Worm (Caenorhabditis elegans) whole organism, L4 larva: Measurements from ENCODE around the gene F31F7.1.

Experiments
- D1046.2 ChIP-seq: fragments of 200-800 bp; sonication (Bioruptor generic); IDR thresholded peaks from 2 replicates; pipeline ENCODE4 v1.3.6; 2022; ENCODE audit warnings: missing genetic modification characterization, missing compliant biosample characterization
- F10B5.3 ChIP-seq: sonication (generic microtip); optimal IDR thresholded peaks from 2 replicates; lab custom pipeline; 2016; ENCODE audit warnings: mild to moderate bottlenecking, missing genetic modification characterization, missing compliant biosample characterization
- F44E2.7 ChIP-seq: fragments of 200-800 bp; sonication (Bioruptor generic); IDR thresholded peaks from 2 replicates; pipeline ENCODE4 v2.1.2; 2022; ENCODE audit warnings: missing genetic modification characterization, missing compliant biosample characterization
- Y105C5A.15 ChIP-seq: fragments of 200-800 bp; sonication (Bioruptor generic); IDR thresholded peaks from 2 replicates; pipeline ENCODE4 v1.3.6; 2022; ENCODE audit warnings: missing genetic modification characterization, missing compliant biosample characterization
- ZK546.5 ChIP-seq, 2 experiments: sonication (generic microtip); optimal IDR thresholded peaks; 2 replicates each; lab custom pipeline; 2017; ENCODE audit warnings: missing biosample characterization in 2 of 2, missing genetic modification characterization in 2 of 2
- aly-2 ChIP-seq: sonication (generic microtip); optimal IDR thresholded peaks from 2 replicates; lab custom pipeline; 2018; ENCODE audit warnings: missing biosample characterization, missing genetic modification characterization
- arid-1 ChIP-seq: fragments of 200-800 bp; sonication (Bioruptor generic); conservative IDR thresholded peaks from 2 replicates; pipeline ENCODE4 v1.3.6; 2022; ENCODE audit warnings: missing genetic modification reagents, missing genetic modification characterization, missing compliant biosample characterization
- attf-4 ChIP-seq: sonication (generic microtip); optimal IDR thresholded peaks from 3 replicates; lab custom pipeline; 2017; ENCODE audit warnings: missing biosample characterization, missing genetic modification characterization
- ceh-28 ChIP-seq: fragments of 150-350 bp; optimal IDR thresholded peaks from 2 replicates; lab custom pipeline; 2014; ENCODE audit warnings: missing biosample characterization, missing genetic modification reagents, missing genetic modification characterization
- ceh-32 ChIP-seq: sonication (generic microtip); optimal IDR thresholded peaks from 2 replicates; lab custom pipeline; 2016; ENCODE audit warnings: mild to moderate bottlenecking, missing genetic modification characterization, missing compliant biosample characterization; ENCODE audit not compliant: poor library complexity
- ceh-62 ChIP-seq: sonication (generic microtip); optimal IDR thresholded peaks from 2 replicates; lab custom pipeline; 2017; ENCODE audit warnings: missing biosample characterization, missing genetic modification characterization
- cey-2 ChIP-seq: sonication (generic microtip); optimal IDR thresholded peaks from 3 replicates; lab custom pipeline; 2017; ENCODE audit warnings: missing genetic modification characterization, mild to moderate bottlenecking, missing compliant biosample characterization, antibody characterized with exemption, borderline replicate concordance; ENCODE audit not compliant: insufficient read depth
- daf-16 ChIP-seq, 3 experiments: sonication (generic microtip); optimal IDR thresholded peaks; 2 replicates each; lab custom pipeline; 2016 to 2017; ENCODE audit warnings: missing genetic modification characterization in 3 of 3, missing genetic modification reagents in 3 of 3, mild to moderate bottlenecking in 2 of 3, missing compliant biosample characterization in 2 of 3, missing biosample characterization in 1 of 3, moderate library complexity in 1 of 3
- daf-19 ChIP-seq: fragments of 200-800 bp; sonication (Bioruptor generic); conservative IDR thresholded peaks from 2 replicates; pipeline ENCODE4 v1.3.6; 2022; ENCODE audit warnings: missing genetic modification characterization, missing compliant biosample characterization
- daf-8 ChIP-seq: fragments of 200-800 bp; sonication (Bioruptor generic); IDR thresholded peaks from 2 replicates; pipeline ENCODE4 v1.3.6; 2022; ENCODE audit warnings: missing genetic modification characterization, missing compliant biosample characterization
- duxl-1 ChIP-seq: sonication (generic microtip); optimal IDR thresholded peaks from 2 replicates; lab custom pipeline; 2016; ENCODE audit warnings: mild to moderate bottlenecking, missing genetic modification characterization, moderate library complexity, missing compliant biosample characterization; ENCODE audit not compliant: poor library complexity
- egl-43 ChIP-seq: fragments of 200-800 bp; sonication (Bioruptor generic); IDR thresholded peaks from 2 replicates; pipeline ENCODE4 v1.3.6; 2022; ENCODE audit warnings: missing genetic modification reagents, missing genetic modification characterization, missing compliant biosample characterization
- fkh-10 ChIP-seq: fragments of 150-350 bp; optimal IDR thresholded peaks from 2 replicates; lab custom pipeline; 2014; ENCODE audit warnings: missing biosample characterization, missing genetic modification reagents, missing genetic modification characterization
- hif-1 ChIP-seq, 2 experiments: sonication (generic microtip); optimal IDR thresholded peaks; 2 replicates each; lab custom pipeline; 2016 to 2017; ENCODE audit warnings: missing compliant biosample characterization in 2 of 2, missing genetic modification characterization in 2 of 2, missing genetic modification reagents in 2 of 2, missing genotype in 2 of 2, mild to moderate bottlenecking in 1 of 2
- hlh-30 ChIP-seq: sonication (generic microtip); optimal IDR thresholded peaks from 2 replicates; lab custom pipeline; 2017; ENCODE audit warnings: antibody characterized with exemption, mild to moderate bottlenecking, missing genetic modification characterization, missing compliant biosample characterization; ENCODE audit not compliant: insufficient read depth
- hmg-1.1 ChIP-seq: fragments of 200-800 bp; sonication (Bioruptor generic); IDR thresholded peaks from 2 replicates; pipeline ENCODE4 v1.3.6; 2022; ENCODE audit warnings: missing genetic modification reagents, missing genetic modification characterization, missing compliant biosample characterization
- jun-1 ChIP-seq: fragments of 150-350 bp; optimal IDR thresholded peaks from 2 replicates; lab custom pipeline; 2014; ENCODE audit warnings: missing biosample characterization, missing genetic modification reagents, missing genetic modification characterization
- lim-7 ChIP-seq: fragments of 200-800 bp; sonication (Bioruptor generic); IDR thresholded peaks from 2 replicates; pipeline ENCODE4 v1.3.6; 2022; ENCODE audit warnings: missing genetic modification characterization, missing compliant biosample characterization
- lin-1 ChIP-seq: fragments of 200-800 bp; sonication (Bioruptor generic); IDR thresholded peaks from 2 replicates; pipeline ENCODE4 v1.3.6; 2022; ENCODE audit warnings: missing genetic modification reagents, missing genetic modification characterization, missing compliant biosample characterization
- lin-29 ChIP-seq: fragments of 200-800 bp; sonication (Bioruptor generic); IDR thresholded peaks from 2 replicates; pipeline ENCODE4 v1.3.6; 2022; ENCODE audit warnings: missing genetic modification reagents, missing genetic modification characterization, missing compliant biosample characterization
- lin-38 ChIP-seq: fragments of 200-800 bp; sonication (Bioruptor generic); IDR thresholded peaks from 2 replicates; pipeline ENCODE4 v1.3.6; 2022; ENCODE audit warnings: missing genetic modification reagents, missing genetic modification characterization, missing compliant biosample characterization
- madf-9 ChIP-seq: fragments of 200-800 bp; sonication (Bioruptor generic); conservative IDR thresholded peaks from 2 replicates; pipeline ENCODE4 v1.3.6; 2022; ENCODE audit warnings: missing genetic modification reagents, missing genetic modification characterization, missing compliant biosample characterization
- mdt-29 ChIP-seq: fragments of 200-800 bp; sonication (Bioruptor generic); IDR thresholded peaks from 2 replicates; pipeline ENCODE4 v1.3.6; 2022; ENCODE audit warnings: missing genetic modification reagents, missing genetic modification characterization, missing compliant biosample characterization
- mes-2 ChIP-seq: sonication (generic microtip); optimal IDR thresholded peaks from 2 replicates; lab custom pipeline; 2016; ENCODE audit warnings: missing genotype, mild to moderate bottlenecking, missing genetic modification characterization, missing compliant biosample characterization; ENCODE audit not compliant: poor library complexity, severe bottlenecking
- nhr-102 ChIP-seq: sonication (generic microtip); optimal IDR thresholded peaks from 2 replicates; lab custom pipeline; 2016; ENCODE audit warnings: mild to moderate bottlenecking, missing genetic modification characterization, moderate library complexity, missing compliant biosample characterization
- nhr-28 ChIP-seq: fragments of 150-350 bp; optimal IDR thresholded peaks from 2 replicates; lab custom pipeline; 2014; ENCODE audit warnings: missing biosample characterization, missing genetic modification characterization
- nhr-48 ChIP-seq: sonication (generic microtip); optimal IDR thresholded peaks from 2 replicates; lab custom pipeline; 2016; ENCODE audit warnings: mild to moderate bottlenecking, missing genetic modification characterization, missing compliant biosample characterization
- nhr-6 ChIP-seq: fragments of 150-350 bp; optimal IDR thresholded peaks from 2 replicates; lab custom pipeline; 2014; ENCODE audit warnings: missing biosample characterization, missing genetic modification characterization
- nhr-77 ChIP-seq: fragments of 150-350 bp; optimal IDR thresholded peaks from 2 replicates; lab custom pipeline; 2014; ENCODE audit warnings: missing biosample characterization, missing genetic modification characterization
- pha-4 ChIP-seq, 2 experiments: fragments of 150-350 bp in 1 of 2; fragments of 200-800 bp in 1 of 2; sonication (Bioruptor generic) in 1 of 2; IDR thresholded peaks in 1 of 2; optimal IDR thresholded peaks in 1 of 2; 2 replicates each; pipeline versions ENCODE4 v1.3.6 to Lab custom; 2014 to 2022; ENCODE audit warnings: missing genetic modification characterization in 2 of 2, missing genetic modification reagents in 2 of 2, missing biosample characterization in 1 of 2, missing compliant biosample characterization in 1 of 2
- php-3 ChIP-seq: fragments of 200-800 bp; sonication (Bioruptor generic); IDR thresholded peaks from 2 replicates; pipeline ENCODE4 v1.3.6; 2022; ENCODE audit warnings: missing genetic modification reagents, missing genetic modification characterization, missing compliant biosample characterization
- snpc-4 ChIP-seq: fragments of 150-350 bp; optimal IDR thresholded peaks from 2 replicates; lab custom pipeline; 2014; ENCODE audit warnings: missing biosample characterization, missing genetic modification characterization
- spr-3 ChIP-seq: fragments of 200-800 bp; sonication (Bioruptor generic); optimal IDR thresholded peaks from 2 replicates; lab custom pipeline; 2018; ENCODE audit warnings: mild to moderate bottlenecking, missing genetic modification characterization, missing compliant biosample characterization
- unc-130 ChIP-seq: sonication (generic microtip); optimal IDR thresholded peaks from 2 replicates; lab custom pipeline; 2016; ENCODE audit warnings: missing genetic modification reagents, missing genetic modification characterization, missing compliant biosample characterization
- unc-62 ChIP-seq, 3 experiments: fragments of 150-350 bp in 1 of 3; sonication (generic microtip); optimal IDR thresholded peaks in 2 of 3; peaks in 1 of 3; 1 replicate in 1 of 3; 2 replicates in 2 of 3; lab custom pipeline; 2014 to 2017; ENCODE audit warnings: missing biosample characterization in 3 of 3, missing genetic modification characterization in 3 of 3, missing genetic modification reagents in 3 of 3, missing genotype in 1 of 3
- zag-1 ChIP-seq: fragments of 150-350 bp; optimal IDR thresholded peaks from 2 replicates; lab custom pipeline; 2014; ENCODE audit warnings: missing biosample characterization, missing genetic modification characterization
- zfp-2 ChIP-seq: sonication (generic microtip); optimal IDR thresholded peaks from 2 replicates; lab custom pipeline; 2016; ENCODE audit warnings: mild to moderate bottlenecking, missing genetic modification characterization, missing compliant biosample characterization
- zip-11 ChIP-seq: fragments of 200-800 bp; sonication (Bioruptor generic); IDR thresholded peaks from 2 replicates; pipeline ENCODE4 v1.3.6; 2022; ENCODE audit warnings: missing genetic modification characterization, missing compliant biosample characterization

F31F7.1 gene

DNA sequence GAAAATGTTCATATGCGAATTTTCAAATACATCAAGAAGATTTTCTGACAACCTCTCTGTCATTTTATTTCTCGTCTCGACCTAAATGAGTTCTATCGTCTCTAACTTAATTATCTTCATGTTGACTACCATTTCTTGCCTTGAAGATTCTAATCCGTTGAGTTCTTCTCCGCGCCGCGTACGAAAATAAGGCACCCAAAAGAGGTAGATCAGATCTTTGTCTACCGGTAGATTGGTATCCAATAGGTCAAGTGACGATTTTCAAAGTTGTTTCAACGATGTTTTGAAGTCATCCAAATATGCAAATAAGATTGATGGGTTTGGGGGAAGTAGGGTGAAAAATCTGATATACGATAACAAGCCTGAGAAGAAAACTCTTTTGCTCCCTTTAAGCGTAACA is 22.3 kb upstream of the F31F7.1 start:
- TF ChIP-seq aly-2, result no peak
- no peak for TF ChIP-seq nhr-102
- TF ChIP-seq zfp-2 (tag; lab: Kevin White, UChicago), result no peak

DNA sequence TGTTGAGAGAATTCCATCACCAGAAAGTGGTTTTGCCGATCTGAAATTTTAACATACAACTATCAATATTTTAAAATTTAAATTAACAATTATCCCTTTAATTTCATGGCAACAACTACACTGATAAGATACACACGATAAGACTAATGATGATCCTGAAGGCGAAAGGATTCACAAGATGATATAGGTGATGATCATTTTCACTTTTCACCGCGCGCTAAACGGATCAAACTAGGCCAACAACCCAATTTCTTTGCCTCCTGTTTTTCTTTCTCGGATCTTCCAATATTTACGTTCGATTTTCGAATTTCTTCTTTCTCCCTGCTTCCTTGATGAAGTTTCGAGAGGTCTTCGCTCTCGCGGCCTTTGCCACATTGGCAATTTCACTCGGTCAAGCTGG is 17.1 kb upstream of the F31F7.1 start, which contains the start of gene K08B12.1:
Gene K08B12.1, plus strand, starts transcription at position 229 of the 400 bp plus-strand sequence.
- TF ChIP-seq arid-1 (no peak), nhr-28 (tag; lab: Kevin White, UChicago) (peak; percentile 1)

- 0 out of 2 replicates have a peak, but pooled peaks have one; percentile 55 for TF ChIP-seq lim-7 (GFP tag; lab: Robert Waterston, UW)
- TF ChIP-seq hlh-30 (tag; lab: Kevin White, UChicago), result peak; percentile 89
- TF ChIP-seq F44E2.7 (GFP tag; lab: Robert Waterston, UW), result no peak
- no peak for TF ChIP-seq snpc-4 (tag; lab: Kevin White, UChicago)
- no peak for TF ChIP-seq cey-2 (tag; lab: Kevin White, UChicago)
- no peak for TF ChIP-seq ceh-62 (tag; lab: Kevin White, UChicago)
- no peak for TF ChIP-seq daf-8 (GFP tag; lab: Robert Waterston, UW)
- peak; percentile 72; the same call in 1 of the 2 replicates for TF ChIP-seq madf-9
- peak; percentile 81 for TF ChIP-seq lin-38 (GFP tag; lab: Robert Waterston, UW)
- TF ChIP-seq nhr-6 (tag; lab: Kevin White, UChicago), result peak; percentile 83
- TF ChIP-seq pha-4 (GFP tag; IDR thresholded peaks at IDR 0.05; lab: Robert Waterston, UW), result no peak
- no peak for TF ChIP-seq pha-4 (tag; optimal IDR thresholded peaks at IDR 0.05; lab: Kevin White, UChicago)
- TF ChIP-seq hif-1 (tag; optimal IDR thresholded peaks at IDR 0.05; lab: Kevin White, UChicago), result peak; percentile 42 to 83
- TF ChIP-seq Y105C5A.15 (GFP tag; lab: Robert Waterston, UW), result no peak
- TF ChIP-seq D1046.2, result no peak
- TF ChIP-seq mdt-29 (GFP tag; lab: Robert Waterston, UW), result no peak
- peak; percentile 70 for TF ChIP-seq ceh-32 (tag; lab: Kevin White, UChicago)
- peak; percentile 93 for TF ChIP-seq nhr-48 (tag; lab: Kevin White, UChicago)
- TF ChIP-seq unc-130 (GFP tag; lab: Kevin White, UChicago), result no peak
- peak; percentile 51 for TF ChIP-seq jun-1 (tag; lab: Kevin White, UChicago)
- no peak for TF ChIP-seq daf-19 (GFP tag; lab: Robert Waterston, UW)
- TF ChIP-seq zag-1 (tag; lab: Kevin White, UChicago), result peak; percentile 28
- peak; percentile 58 for TF ChIP-seq duxl-1 (tag; lab: Kevin White, UChicago)
- TF ChIP-seq nhr-28 (tag; lab: Kevin White, UChicago), result peak; percentile 72
- TF ChIP-seq lin-1 (GFP tag; lab: Robert Waterston, UW), result 0 out of 2 replicates have a peak, but pooled peaks have one; percentile 28
- TF ChIP-seq nhr-77, result peak; percentile 58
- TF ChIP-seq php-3 (GFP tag; lab: Robert Waterston, UW), result peak; percentile 11; the same call in 1 of the 2 replicates
- TF ChIP-seq spr-3 (GFP tag; lab: Kevin White, UChicago), result peak; percentile 64
- no peak for TF ChIP-seq attf-4
- peak; percentile 22 to 77 for TF ChIP-seq daf-16 (GFP tag; optimal IDR thresholded peaks at IDR 0.05; lab: Kevin White, UChicago)
- TF ChIP-seq daf-16 (tag; optimal IDR thresholded peaks at IDR 0.05; lab: Kevin White, UChicago), result no peak
- peak; percentile 84 for TF ChIP-seq arid-1
- TF ChIP-seq lin-29 (GFP tag; lab: Robert Waterston, UW), result peak; percentile 49; the same call in 1 of the 2 replicates
- peak; percentile 92 for TF ChIP-seq mes-2
- peak; percentile 94 for TF ChIP-seq fkh-10 (GFP tag; lab: Kevin White, UChicago)
- TF ChIP-seq unc-62 (GFP tag; optimal IDR thresholded peaks at IDR 0.05 in 1 of 2; lab: Kevin White, UChicago), result peak in 1 of 2 experiments; percentile 87
- TF ChIP-seq unc-62 (tag; optimal IDR thresholded peaks at IDR 0.05; lab: Kevin White, UChicago), result no peak
- peak; percentile 90 for TF ChIP-seq hmg-1.1
- no peak for TF ChIP-seq ceh-28 (tag; lab: Kevin White, UChicago)
- no peak for TF ChIP-seq zip-11 (GFP tag; lab: Robert Waterston, UW)
- TF ChIP-seq ZK546.5 (tag; optimal IDR thresholded peaks at IDR 0.05; lab: Kevin White, UChicago), result no peak
- peak; percentile 81 for TF ChIP-seq egl-43 (GFP tag; lab: Robert Waterston, UW)
- peak; percentile 50 for TF ChIP-seq F10B5.3
- no peak for TF ChIP-seq zfp-2 (tag; lab: Kevin White, UChicago)
These were observed 8.9 kb upstream of the F31F7.1 start, which contains the start of gene mrck-1 for ce11 chrV:6267237-6267812. Gene mrck-1, minus strand, starts transcription at chrV:6267287.
